Worm (Caenorhabditis elegans) whole organism, L3 larva: Measurements from ENCODE around the gene Y51A2A.12.
A peak's percentile ranks its signal among the peaks of the same experiment; 100 is the strongest.
"Not testable (repeated sequence)": the region's sequence is repeated elsewhere in the genome, so short reads cannot be mapped to it uniquely, and the experiment has no call there.

Source experiments
- R02D3.7 ChIP-seq: fragments of 150-350 bp; optimal IDR thresholded peaks from 2 replicates; lab custom pipeline; 2014; ENCODE audit warnings: missing biosample characterization, missing genetic modification characterization
- ZK546.5 ChIP-seq: sonication (generic microtip); optimal IDR thresholded peaks from 2 replicates; lab custom pipeline; 2017; ENCODE audit warnings: missing biosample characterization, missing genetic modification characterization
- ama-1 ChIP-seq: fragments of 150-350 bp; optimal IDR thresholded peaks from 2 replicates; lab custom pipeline; 2018
- ceh-16 ChIP-seq: sonication (generic microtip); optimal IDR thresholded peaks from 2 replicates; lab custom pipeline; 2017; ENCODE audit warnings: missing biosample characterization, missing genetic modification characterization
- ceh-82 ChIP-seq: fragments of 150-350 bp; optimal IDR thresholded peaks from 2 replicates; lab custom pipeline; 2014; ENCODE audit warnings: missing biosample characterization, missing genetic modification characterization
- daf-12 ChIP-seq: fragments of 150-350 bp; optimal IDR thresholded peaks from 2 replicates; lab custom pipeline; 2014; ENCODE audit warnings: missing biosample characterization, missing genetic modification reagents, missing genetic modification characterization
- egl-5 ChIP-seq: fragments of 150-350 bp; optimal IDR thresholded peaks from 2 replicates; lab custom pipeline; 2017; ENCODE audit warnings: missing biosample characterization, missing genetic modification reagents, missing genetic modification characterization, inconsistent platforms
- elt-1 ChIP-seq: fragments of 150-350 bp; optimal IDR thresholded peaks from 2 replicates; lab custom pipeline; 2014; ENCODE audit warnings: missing biosample characterization, missing genetic modification characterization
- elt-2 ChIP-seq: sonication (generic microtip); optimal IDR thresholded peaks from 2 replicates; lab custom pipeline; 2016; ENCODE audit warnings: missing genetic modification reagents, mild to moderate bottlenecking, missing genetic modification characterization, missing compliant biosample characterization
- fkh-10 ChIP-seq: sonication (generic microtip); optimal IDR thresholded peaks from 2 replicates; lab custom pipeline; 2017; ENCODE audit warnings: missing biosample characterization, missing genetic modification reagents, missing genetic modification characterization
- fkh-2 ChIP-seq: fragments of 150-350 bp; optimal IDR thresholded peaks from 2 replicates; lab custom pipeline; 2014; ENCODE audit warnings: missing biosample characterization, missing genetic modification reagents, missing genetic modification characterization
- fos-1 ChIP-seq: fragments of 150-350 bp; optimal IDR thresholded peaks from 2 replicates; lab custom pipeline; 2014; ENCODE audit warnings: missing biosample characterization, missing genetic modification characterization
- hmg-11 ChIP-seq: sonication (generic microtip); optimal IDR thresholded peaks from 2 replicates; lab custom pipeline; 2016; ENCODE audit warnings: missing genetic modification characterization, missing compliant biosample characterization
- jun-1 ChIP-seq: fragments of 150-350 bp; optimal IDR thresholded peaks from 2 replicates; lab custom pipeline; 2014; ENCODE audit warnings: missing biosample characterization, missing genetic modification reagents, missing genetic modification characterization
- lin-15B ChIP-seq: fragments of 150-350 bp; optimal IDR thresholded peaks from 2 replicates; lab custom pipeline; 2014; ENCODE audit warnings: missing biosample characterization, missing genetic modification characterization
- lin-39 ChIP-seq: fragments of 150-350 bp; optimal IDR thresholded peaks from 2 replicates; lab custom pipeline; 2018; ENCODE audit warnings: missing biosample characterization, missing genetic modification reagents, missing genetic modification characterization
- lsy-12 ChIP-seq: sonication (generic microtip); optimal IDR thresholded peaks from 2 replicates; lab custom pipeline; 2016; ENCODE audit warnings: mild to moderate bottlenecking, missing genetic modification characterization, missing compliant biosample characterization
- mdl-1 ChIP-seq: fragments of 150-350 bp; optimal IDR thresholded peaks from 2 replicates; lab custom pipeline; 2014; ENCODE audit warnings: missing biosample characterization, missing genetic modification characterization
- mml-1 ChIP-seq: fragments of 150-350 bp; sonication (generic microtip); optimal IDR thresholded peaks from 3 replicates; lab custom pipeline; 2014; ENCODE audit warnings: missing biosample characterization, missing genetic modification characterization
- nfya-1 ChIP-seq: sonication (generic microtip); optimal IDR thresholded peaks from 2 replicates; lab custom pipeline; 2017; ENCODE audit warnings: missing genetic modification characterization, mild to moderate bottlenecking, missing compliant biosample characterization, antibody characterized with exemption, moderate library complexity; ENCODE audit not compliant: insufficient read depth
- nhr-11 ChIP-seq: fragments of 150-350 bp; optimal IDR thresholded peaks from 2 replicates; lab custom pipeline; 2014; ENCODE audit warnings: missing biosample characterization, missing genetic modification characterization
- nhr-23 ChIP-seq: fragments of 150-350 bp; optimal IDR thresholded peaks from 2 replicates; lab custom pipeline; 2014; ENCODE audit warnings: missing biosample characterization, missing genetic modification reagents, missing genetic modification characterization
- nhr-25 ChIP-seq: sonication (generic microtip); optimal IDR thresholded peaks from 2 replicates; lab custom pipeline; 2017; ENCODE audit warnings: missing biosample characterization, missing genetic modification characterization
- nhr-76 ChIP-seq: fragments of 150-350 bp; sonication (generic microtip); optimal IDR thresholded peaks from 5 replicates; lab custom pipeline; 2014; ENCODE audit warnings: missing biosample characterization, missing genetic modification characterization
- nhr-77 ChIP-seq: fragments of 150-350 bp; optimal IDR thresholded peaks from 2 replicates; lab custom pipeline; 2014; ENCODE audit warnings: missing biosample characterization, missing genetic modification characterization
- pha-4 ChIP-seq: fragments of 150-350 bp; optimal IDR thresholded peaks from 2 replicates; lab custom pipeline; 2014; ENCODE audit warnings: missing biosample characterization, missing genetic modification reagents, missing genetic modification characterization
- pqm-1 ChIP-seq: fragments of 150-350 bp; optimal IDR thresholded peaks from 2 replicates; lab custom pipeline; 2017; ENCODE audit warnings: missing biosample characterization, missing genetic modification characterization, inconsistent platforms
- snpc-4 ChIP-seq: fragments of 150-350 bp; optimal IDR thresholded peaks from 2 replicates; lab custom pipeline; 2014; ENCODE audit warnings: missing biosample characterization, missing genetic modification characterization
- unc-39 ChIP-seq: sonication (generic microtip); optimal IDR thresholded peaks from 4 replicates; lab custom pipeline; 2017; ENCODE audit warnings: missing biosample characterization, missing genetic modification characterization
- unc-62 ChIP-seq: fragments of 150-350 bp; sonication (generic microtip); optimal IDR thresholded peaks from 4 replicates; lab custom pipeline; 2014; ENCODE audit warnings: missing biosample characterization, missing genetic modification reagents, missing genetic modification characterization
- ztf-11 ChIP-seq: fragments of 150-350 bp; optimal IDR thresholded peaks from 2 replicates; lab custom pipeline; 2014; ENCODE audit warnings: missing biosample characterization, missing genetic modification characterization
- ztf-4 ChIP-seq: fragments of 150-350 bp; optimal IDR thresholded peaks from 2 replicates; lab custom pipeline; 2014; ENCODE audit warnings: missing biosample characterization, missing genetic modification characterization

Y51A2A.12 gene

DNA sequence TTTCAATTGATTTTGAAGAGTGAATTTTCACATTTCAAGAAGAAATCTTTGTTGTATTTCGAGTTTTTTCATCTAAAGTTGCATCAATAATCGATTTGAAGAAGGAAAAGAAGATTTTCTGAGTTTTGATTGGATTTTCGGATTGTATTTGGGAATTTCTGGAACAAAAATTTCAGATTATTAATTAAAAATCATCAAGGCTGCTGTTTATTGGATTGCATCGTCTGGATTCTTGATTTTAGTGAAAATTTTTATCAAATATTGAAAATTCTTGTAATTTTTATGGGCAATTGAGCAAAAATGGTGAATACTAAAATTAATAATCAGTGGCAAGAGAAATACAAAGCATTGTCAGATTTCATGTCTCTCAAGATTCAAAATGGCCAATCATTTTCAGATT is 6.1 kb downstream of the Y51A2A.12 start, which contains the start of gene Y51A2A.5:
TSS of gene Y51A2A.5 (plus strand) at position 301 of the 400 bp plus-strand sequence.
- no peak for TF ChIP-seq jun-1
- no peak for TF ChIP-seq nhr-77 (tag; lab: Kevin White, UChicago)

DNA sequence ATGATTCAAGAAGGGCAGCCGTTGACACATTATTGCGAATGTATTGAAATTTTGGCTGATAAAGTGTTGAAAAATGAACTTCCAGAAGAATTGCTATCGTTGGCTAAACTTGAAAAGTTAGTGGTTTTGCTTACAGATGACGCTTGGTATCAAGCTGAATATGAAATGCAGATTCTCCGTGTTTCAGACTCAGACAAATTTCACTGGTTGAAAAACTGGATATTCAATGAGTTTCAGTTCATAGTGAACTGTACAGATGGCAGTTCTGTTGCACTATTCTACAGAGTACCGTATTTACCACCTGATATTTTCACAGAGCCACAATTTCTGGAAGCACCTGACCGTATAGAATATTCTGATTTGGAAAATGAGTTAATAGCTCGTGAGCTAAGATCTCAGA is 6.9 kb downstream of the Y51A2A.12 start:
- TF ChIP-seq elt-2 (tag; lab: Kevin White, UChicago) (no peak), jun-1 (no peak), ZK546.5 (tag; lab: Kevin White, UChicago) (no peak), unc-62 (GFP tag; lab: Kevin White, UChicago) (no peak)

DNA sequence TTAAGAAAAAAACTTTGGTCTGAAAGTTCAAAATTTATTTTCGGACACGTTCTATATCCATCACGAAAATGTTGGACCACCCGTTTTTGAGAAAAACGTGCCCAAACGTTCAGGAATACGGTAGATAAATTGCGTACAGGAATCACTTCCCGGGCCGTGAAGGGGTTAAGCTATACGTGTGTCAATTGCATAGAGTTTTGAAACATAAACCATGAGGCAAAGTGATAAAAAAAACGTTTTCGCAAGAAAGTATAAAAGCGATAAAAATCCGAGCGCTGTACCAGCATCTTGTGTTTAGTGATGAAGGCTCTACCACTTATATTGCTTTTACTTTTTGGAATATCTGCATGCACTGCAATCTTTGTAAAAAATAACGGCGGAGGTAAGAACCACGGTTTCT is 10.0 kb downstream of the Y51A2A.12 start, which contains the start of gene Y51A2A.6:
TSS of gene Y51A2A.6 (plus strand) at position 301 of the 400 bp plus-strand sequence.
- TF ChIP-seq ceh-16 (tag; lab: Kevin White, UChicago); jun-1; lsy-12 (tag; lab: Kevin White, UChicago): not testable (repeated sequence)

DNA sequence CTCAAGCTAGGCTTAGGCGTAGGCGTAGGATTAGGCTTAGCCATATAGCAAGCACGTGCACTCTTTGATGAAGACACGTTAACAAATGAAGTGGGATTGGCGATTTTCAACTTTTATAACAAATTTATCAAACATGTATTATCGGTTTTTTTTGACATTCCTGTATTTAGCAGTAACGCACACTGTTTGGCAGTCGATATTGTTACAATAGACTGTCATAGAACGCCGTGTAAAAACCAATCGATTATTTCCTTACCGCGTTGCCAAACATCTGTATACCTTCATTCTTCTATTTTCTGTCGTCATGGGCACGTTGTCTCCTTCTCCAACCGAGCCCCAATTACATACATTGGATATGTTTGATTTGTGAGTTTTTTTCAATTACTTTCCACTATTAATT is 25.9 kb downstream of the Y51A2A.12 start, which contains the start of gene fbxb-119:
TSS of gene fbxb-119 (plus strand) at position 301 of the 400 bp plus-strand sequence.
- no peak for TF ChIP-seq nfya-1 (tag; lab: Kevin White, UChicago)
- no peak for TF ChIP-seq elt-2 (tag; lab: Kevin White, UChicago)
- TF ChIP-seq, all 47 proteins: peak for 0

DNA sequence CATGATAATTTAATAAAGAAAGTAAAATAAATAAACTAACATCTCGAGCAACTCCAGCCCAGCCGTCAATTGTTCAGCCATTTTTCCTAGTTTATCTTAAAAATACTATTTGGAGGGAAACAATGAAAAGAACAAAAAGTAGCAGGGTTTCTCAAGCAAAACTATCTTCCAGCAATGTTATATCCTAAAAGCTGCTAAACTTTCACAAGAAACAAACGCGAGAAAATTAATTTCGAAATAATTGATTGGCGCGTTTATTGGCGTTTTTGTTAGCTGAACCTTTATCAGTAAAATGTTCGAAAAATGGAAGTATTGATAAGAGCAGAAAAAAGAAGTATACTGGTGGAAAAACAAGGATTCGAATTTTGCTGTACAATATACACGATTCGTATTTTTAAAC is 30.8 kb downstream of the Y51A2A.12 start, which contains the start of gene B0462.5:
TSS of gene B0462.5 (minus strand) at position 101 of the 400 bp plus-strand sequence.
- TF ChIP-seq nfya-1 (tag; lab: Kevin White, UChicago) (no peak), nhr-11 (tag; lab: Kevin White, UChicago) (no peak), ztf-11 (tag; lab: Kevin White, UChicago) (no peak), hmg-11 (no peak), lin-15B (no peak), snpc-4 (tag; lab: Kevin White, UChicago) (no peak), nhr-23 (tag; lab: Kevin White, UChicago) (no peak), mml-1 (no peak), lin-39 (tag; lab: Kevin White, UChicago) (no peak), nhr-77 (tag; lab: Kevin White, UChicago) (no peak), elt-2 (tag; lab: Kevin White, UChicago) (peak; percentile 50), ceh-16 (tag; lab: Kevin White, UChicago) (no peak), nhr-76 (tag; lab: Kevin White, UChicago) (no peak), fos-1 (tag; lab: Kevin White, UChicago) (no peak), lsy-12 (tag; lab: Kevin White, UChicago) (no peak), pqm-1 (tag; lab: Kevin White, UChicago) (peak; percentile 3)

DNA sequence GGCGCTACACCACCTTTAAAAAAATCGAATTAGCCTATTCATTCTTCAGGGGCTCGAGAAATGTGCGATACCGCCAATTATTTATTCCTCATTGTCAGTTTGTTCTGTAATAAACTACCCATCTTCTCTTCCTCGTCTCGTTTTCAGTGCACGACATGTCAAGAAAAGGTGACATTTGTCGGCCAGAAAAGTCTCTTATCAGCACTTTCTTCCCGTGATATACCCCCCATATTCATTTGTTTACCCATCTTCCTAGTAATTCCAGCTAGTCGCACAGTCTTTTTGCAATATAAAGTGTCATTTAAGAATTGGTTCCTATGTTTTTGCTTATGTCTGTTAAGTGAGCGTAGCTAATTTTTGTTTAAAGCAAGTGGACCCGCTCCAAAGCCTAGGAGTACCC is 32.1 kb downstream of the Y51A2A.12 start:
- TF ChIP-seq jun-1: peak; percentile 51
- TF ChIP-seq elt-2 (tag; lab: Kevin White, UChicago): peak; percentile 73
- TF ChIP-seq fos-1 (tag; lab: Kevin White, UChicago): no peak
- TF ChIP-seq pha-4: peak; percentile 9
- TF ChIP-seq egl-5 (tag; lab: Kevin White, UChicago): no peak
- TF ChIP-seq nhr-11 (tag; lab: Kevin White, UChicago): no peak
- TF ChIP-seq fkh-2 (tag; lab: Kevin White, UChicago): no peak
- no peak for TF ChIP-seq ceh-82
- no peak for TF ChIP-seq unc-39 (tag; lab: Kevin White, UChicago)
- TF ChIP-seq pqm-1 (tag; lab: Kevin White, UChicago): peak; percentile 15

DNA sequence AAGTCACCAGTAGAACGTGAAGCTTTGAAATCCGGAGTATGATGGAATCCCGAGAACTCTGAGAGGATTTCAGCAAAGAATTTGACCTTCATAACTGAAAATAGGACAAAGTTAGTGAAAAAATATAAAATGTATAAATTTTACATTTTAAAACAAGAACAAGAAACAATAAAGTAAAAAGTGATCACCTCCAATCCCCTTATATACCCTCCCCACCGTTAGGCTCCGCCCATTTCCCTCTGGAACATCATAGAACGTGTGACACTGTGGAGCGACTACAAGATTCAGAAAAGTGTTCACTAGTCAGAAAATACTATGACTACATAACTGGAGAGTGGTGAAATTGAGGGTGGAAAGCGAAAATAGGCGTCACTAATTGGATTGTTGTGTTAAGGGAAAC is 38.7 kb downstream of the Y51A2A.12 start, which contains the start of gene B0462.4:
TSS of gene B0462.4 (minus strand) at position 101 of the 400 bp plus-strand sequence.
- TF ChIP-seq nhr-11 (tag; lab: Kevin White, UChicago) (no peak), ztf-4 (tag; lab: Kevin White, UChicago) (no peak), lin-39 (tag; lab: Kevin White, UChicago) (no peak), elt-2 (tag; lab: Kevin White, UChicago) (no peak), pha-4 (no peak), lsy-12 (tag; lab: Kevin White, UChicago) (no peak), daf-12 (tag; lab: Kevin White, UChicago) (no peak), mdl-1 (no peak), R02D3.7 (tag; lab: Kevin White, UChicago) (no peak), fkh-10 (GFP tag; lab: Kevin White, UChicago) (no peak), elt-1 (no peak), hmg-11 (no peak), ama-1 (lab: Kevin White, UChicago) (no peak), ztf-11 (tag; lab: Kevin White, UChicago) (no peak), unc-39 (tag; lab: Kevin White, UChicago) (no peak), nhr-25 (no peak)
- TF ChIP-seq, all 47 proteins: peak for 0
